Worm (Caenorhabditis elegans): ENCODE data around the gene lin-9.

ce11 chrIII:8933696-8934095 lies 29.8 kb upstream of the lin-9 start:
- TF ChIP-seq blmp-1 (tag; optimal IDR thresholded peaks at IDR 0.05) (no peak), unc-39 (tag; optimal IDR thresholded peaks at IDR 0.05) (no peak), nhr-237 (tag; optimal IDR thresholded peaks at IDR 0.05) (no peak), lsy-2 (tag; optimal IDR thresholded peaks at IDR 0.05) (no peak), ceh-43 (GFP tag; optimal IDR thresholded peaks at IDR 0.05) (no peak), lin-13 (tag; optimal IDR thresholded peaks at IDR 0.05) (no peak), ztf-11 (tag; optimal IDR thresholded peaks at IDR 0.05) (no peak), mab-5 (tag; optimal IDR thresholded peaks at IDR 0.05) (no peak), elt-1 (tag; optimal IDR thresholded peaks at IDR 0.05; ENCODE audit: borderline replicate concordance, insufficient read depth) (no peak), M03D4.4 (tag; optimal IDR thresholded peaks at IDR 0.05) (no peak)

All from whole organism, mixed stage, embryonic.